Worm (Caenorhabditis elegans) whole organism, mixed stage, embryonic: Measurements from ENCODE around the gene F37C4.6.

Experiments
- bed-3 ChIP-seq: fragments of 200-800 bp; sonication (Bioruptor generic); optimal IDR thresholded peaks from 3 replicates; lab custom pipeline; 2018; ENCODE audit warnings: mild to moderate bottlenecking, missing genetic modification characterization, moderate library complexity, missing compliant biosample characterization
- lsy-2 ChIP-seq: fragments of 150-350 bp; optimal IDR thresholded peaks from 2 replicates; lab custom pipeline; 2014; ENCODE audit warnings: missing biosample characterization, missing genetic modification characterization
- pha-4 ChIP-seq: fragments of 150-350 bp; optimal IDR thresholded peaks from 2 replicates; lab custom pipeline; 2018; ENCODE audit warnings: missing biosample characterization, missing genetic modification reagents, missing genetic modification characterization
- snpc-4 ChIP-seq: fragments of 150-350 bp; optimal IDR thresholded peaks from 2 replicates; lab custom pipeline; 2014; ENCODE audit warnings: missing biosample characterization, missing genetic modification characterization

- no peak for TF ChIP-seq lsy-2
- no peak for TF ChIP-seq pha-4 (tag; lab: Kevin White, UChicago)
- TF ChIP-seq bed-3 (GFP tag; lab: Kevin White, UChicago) = no peak
- TF ChIP-seq snpc-4 (tag; lab: Kevin White, UChicago) = no peak
These were observed 37.7 kb downstream of the F37C4.6 start for ce11 chrIV:3840480-3840879.
